Fruit fly (Drosophila melanogaster): ENCODE data around the gene Ipk2.

The Ipk2 gene

dm6 chr2L:526192-526923 is 47.7 kb downstream of the Ipk2 start:
- TF ChIP-seq Clk (GFP tag; optimal IDR thresholded peaks at IDR 0.05) (no peak), Hr96 (GFP tag; optimal IDR thresholded peaks at IDR 0.05) (peak; percentile 15), tj (GFP tag; optimal IDR thresholded peaks at IDR 0.05) (peak; percentile 79)

- TF ChIP-seq kay (GFP tag; ENCODE audit: borderline replicate concordance) (no peak), Clk (GFP tag; optimal IDR thresholded peaks at IDR 0.05) (no peak), tj (GFP tag; optimal IDR thresholded peaks at IDR 0.05) (no peak), CG14711 (tag; optimal IDR thresholded peaks at IDR 0.05) (no peak), pad (GFP tag; optimal IDR thresholded peaks at IDR 0.05) (no peak), CG7101 (tag; optimal IDR thresholded peaks at IDR 0.05) (no peak), CG12768 (GFP tag; optimal IDR thresholded peaks at IDR 0.05) (no peak), Hr96 (GFP tag; optimal IDR thresholded peaks at IDR 0.05) (no peak), CG1620 (GFP tag; optimal IDR thresholded peaks at IDR 0.05) (no peak), CG7045 (GFP tag; optimal IDR thresholded peaks at IDR 0.05) (no peak), toe (GFP tag; optimal IDR thresholded peaks at IDR 0.05) (no peak)
Measured at dm6 chr2L:525547-526180, 48.4 kb downstream of the Ipk2 start.

dm6 chr2L:524515-524920 is 49.5 kb downstream of the Ipk2 start:
- TF ChIP-seq tj (GFP tag; optimal IDR thresholded peaks at IDR 0.05) (peak; percentile 70), CG5204 (GFP tag; optimal IDR thresholded peaks at IDR 0.05) (no peak)

dm6 chr2L:523165-523835 is 50.8 kb downstream of the Ipk2 start:
- peak; percentile 21 for TF ChIP-seq tj (GFP tag; optimal IDR thresholded peaks at IDR 0.05)
- TF ChIP-seq Clk (GFP tag; optimal IDR thresholded peaks at IDR 0.05) = no peak
- peak; percentile 13 for TF ChIP-seq Hr96 (GFP tag; optimal IDR thresholded peaks at IDR 0.05)
- TF ChIP-seq bab1 (GFP tag; optimal IDR thresholded peaks at IDR 0.05) = peak; percentile 28
- peak; percentile 3 for TF ChIP-seq cic (GFP tag; optimal IDR thresholded peaks at IDR 0.05)
